Fruit fly (Drosophila melanogaster): ENCODE measurements around the gene CG31528.
A peak's percentile ranks its signal among the peaks of the same experiment; 100 is the strongest.

DNA sequence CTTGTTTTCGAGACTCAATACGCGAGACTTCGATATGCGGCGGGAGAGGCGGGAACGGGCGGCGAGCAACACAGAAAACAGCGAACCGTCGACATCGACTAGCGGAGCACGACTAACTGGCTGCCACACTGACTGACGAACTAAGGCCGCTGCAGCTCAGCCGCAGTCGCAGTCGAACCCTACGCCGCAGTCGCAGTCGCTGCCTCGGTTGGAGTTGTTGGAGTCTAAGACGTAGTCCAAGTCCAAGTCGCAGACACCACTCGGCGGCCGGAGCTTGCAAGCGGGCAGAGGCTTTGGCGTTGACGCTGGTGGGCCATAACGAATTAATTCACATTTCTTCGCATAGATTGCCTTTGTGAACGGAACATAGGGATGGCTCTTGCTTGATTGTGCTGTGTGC is 34.5 kb downstream of the CG31528 start:
- TF ChIP-seq Snoo (tag; optimal IDR thresholded peaks at IDR 0.05) (no peak), CG10348 (GFP tag; IDR thresholded peaks at IDR 0.05) (no peak), fd96Ca (GFP tag; IDR thresholded peaks at IDR 0.05) (no peak), CG14655 (GFP tag; optimal IDR thresholded peaks at IDR 0.05) (no peak), CG8159 (tag; optimal IDR thresholded peaks at IDR 0.05) (no peak), Ets98B (GFP tag; IDR thresholded peaks at IDR 0.05) (no peak), CG17806 (tag; optimal IDR thresholded peaks at IDR 0.05) (no peak), Pif1A (GFP tag; optimal IDR thresholded peaks at IDR 0.05) (no peak), rn (GFP tag; IDR thresholded peaks at IDR 0.05) (no peak), Pif1B (GFP tag; optimal IDR thresholded peaks at IDR 0.05) (no peak), CG4496 (GFP tag; IDR thresholded peaks at IDR 0.05) (peak; percentile 34; the same call in 1 of the 3 replicates), CG13204 (GFP tag; optimal IDR thresholded peaks at IDR 0.05) (peak; percentile 53)

All from whole organism, pupa.